Worm (Caenorhabditis elegans): Measurements from ENCODE around the gene ephx-1.

DNA sequence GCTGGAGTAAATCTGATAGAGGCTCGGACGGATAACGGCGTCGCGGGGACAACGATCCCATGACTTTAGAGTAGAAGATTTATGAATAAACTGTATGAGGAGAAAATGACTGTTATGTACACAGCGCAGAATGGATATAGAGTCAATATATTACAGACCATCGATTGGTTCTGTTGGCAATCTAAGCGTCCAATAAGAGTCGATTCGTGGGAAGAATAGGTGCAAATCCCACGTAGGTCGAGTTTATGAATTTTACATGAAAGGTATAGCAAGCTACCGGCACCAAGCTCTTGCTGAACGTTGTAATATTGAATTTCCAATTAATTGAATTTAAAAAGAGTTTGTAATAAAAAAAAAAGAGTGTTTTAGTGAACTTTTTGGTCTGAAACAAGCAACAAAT lies 59.3 kb downstream of the ephx-1 start, which contains the start of gene fbxb-118:
- no peak for TF ChIP-seq klf-2 (GFP tag; conservative IDR thresholded peaks at IDR 0.05)
- no peak for TF ChIP-seq cog-1 (tag; optimal IDR thresholded peaks at IDR 0.05)
- no peak for TF ChIP-seq ref-1 (GFP tag; conservative IDR thresholded peaks at IDR 0.05)
- no peak for TF ChIP-seq med-1 (GFP tag; optimal IDR thresholded peaks at IDR 0.05; ENCODE audit: insufficient read depth)

Measured in whole organism, midembryonic.